Worm (Caenorhabditis elegans) whole organism, late embryonic: Measurements from ENCODE around the gene F36D3.8.

ENCODE experiments used
- C08G9.2 ChIP-seq: sonication (generic microtip); optimal IDR thresholded peaks from 2 replicates; lab custom pipeline; 2016; ENCODE audit warnings: mild to moderate bottlenecking, missing genetic modification characterization, moderate library complexity, missing compliant biosample characterization
- F13H6.1 ChIP-seq: sonication (generic microtip); optimal IDR thresholded peaks from 2 replicates; lab custom pipeline; 2016; ENCODE audit warnings: missing genetic modification characterization, missing compliant biosample characterization
- K02D7.2 ChIP-seq: sonication (generic microtip); optimal IDR thresholded peaks from 2 replicates; lab custom pipeline; 2017; ENCODE audit warnings: mild to moderate bottlenecking, missing genetic modification characterization, missing compliant biosample characterization
- ama-1 ChIP-seq: fragments of 150-350 bp; optimal IDR thresholded peaks from 2 replicates; lab custom pipeline; 2014
- ceh-14 ChIP-seq: sonication (generic microtip); optimal IDR thresholded peaks from 2 replicates; lab custom pipeline; 2016; ENCODE audit warnings: missing genotype, missing genetic modification characterization, missing compliant biosample characterization
- ceh-18 ChIP-seq: sonication (generic microtip); optimal IDR thresholded peaks from 2 replicates; lab custom pipeline; 2016; ENCODE audit warnings: missing genetic modification characterization, missing compliant biosample characterization
- ceh-2 ChIP-seq: sonication (generic microtip); optimal IDR thresholded peaks from 2 replicates; lab custom pipeline; 2016; ENCODE audit warnings: missing genotype, missing genetic modification characterization, missing compliant biosample characterization
- ceh-24 ChIP-seq: sonication (generic microtip); optimal IDR thresholded peaks from 2 replicates; lab custom pipeline; 2016; ENCODE audit warnings: mild to moderate bottlenecking, missing genetic modification characterization, missing compliant biosample characterization
- ceh-30 ChIP-seq: fragments of 150-350 bp; optimal IDR thresholded peaks from 2 replicates; lab custom pipeline; 2014; ENCODE audit warnings: missing biosample characterization, missing genetic modification characterization
- ceh-31 ChIP-seq: sonication (generic microtip); optimal IDR thresholded peaks from 2 replicates; lab custom pipeline; 2016; ENCODE audit warnings: missing genetic modification characterization, missing compliant biosample characterization
- ceh-34 ChIP-seq: sonication (generic microtip); optimal IDR thresholded peaks from 2 replicates; lab custom pipeline; 2016; ENCODE audit warnings: mild to moderate bottlenecking, missing genetic modification characterization, missing compliant biosample characterization
- ceh-45 ChIP-seq: fragments of 200-800 bp; sonication (Bioruptor generic); IDR thresholded peaks from 2 replicates; pipeline ENCODE4 v1.3.6; 2022; ENCODE audit warnings: missing genetic modification reagents, missing genetic modification characterization, missing compliant biosample characterization
- ceh-9 ChIP-seq: sonication (generic microtip); optimal IDR thresholded peaks from 2 replicates; lab custom pipeline; 2016; ENCODE audit warnings: mild to moderate bottlenecking, missing genetic modification characterization, inconsistent platforms, missing compliant biosample characterization
- dmd-4 ChIP-seq: sonication (generic microtip); optimal IDR thresholded peaks from 2 replicates; lab custom pipeline; 2016; ENCODE audit warnings: borderline replicate concordance, missing genetic modification characterization, missing compliant biosample characterization
- dve-1 ChIP-seq: sonication (generic microtip); optimal IDR thresholded peaks from 2 replicates; lab custom pipeline; 2017; ENCODE audit warnings: antibody characterized with exemption, mild to moderate bottlenecking, missing genetic modification characterization, missing compliant biosample characterization
- eyg-1 ChIP-seq: sonication (generic microtip); optimal IDR thresholded peaks from 2 replicates; lab custom pipeline; 2016; ENCODE audit warnings: missing genotype, missing genetic modification characterization, missing compliant biosample characterization
- fax-1 ChIP-seq: sonication (generic microtip); optimal IDR thresholded peaks from 2 replicates; lab custom pipeline; 2016; ENCODE audit warnings: missing genotype, missing genetic modification characterization, missing compliant biosample characterization
- fkh-6 ChIP-seq: sonication (generic microtip); optimal IDR thresholded peaks from 2 replicates; lab custom pipeline; 2016; ENCODE audit warnings: missing genetic modification characterization, missing compliant biosample characterization
- hlh-13 ChIP-seq: fragments of 200-800 bp; sonication (Bioruptor generic); optimal IDR thresholded peaks from 2 replicates; lab custom pipeline; 2018; ENCODE audit warnings: mild to moderate bottlenecking, missing genetic modification characterization, missing compliant biosample characterization
- hlh-30 ChIP-seq: sonication (generic microtip); optimal IDR thresholded peaks from 2 replicates; lab custom pipeline; 2017; ENCODE audit warnings: antibody characterized with exemption, missing genetic modification characterization, missing compliant biosample characterization; ENCODE audit not compliant: insufficient read depth
- hlh-6 ChIP-seq: sonication (generic microtip); optimal IDR thresholded peaks from 2 replicates; lab custom pipeline; 2016; ENCODE audit warnings: missing genotype, missing genetic modification characterization, missing compliant biosample characterization
- hlh-8 ChIP-seq: sonication (generic microtip); optimal IDR thresholded peaks from 2 replicates; lab custom pipeline; 2016; ENCODE audit warnings: missing genotype, missing genetic modification characterization, missing compliant biosample characterization
- lim-6 ChIP-seq: sonication (generic microtip); optimal IDR thresholded peaks from 2 replicates; lab custom pipeline; 2016; ENCODE audit warnings: missing genetic modification characterization, missing compliant biosample characterization
- lin-11 ChIP-seq: fragments of 200-800 bp; sonication (Bioruptor generic); optimal IDR thresholded peaks from 2 replicates; lab custom pipeline; 2018; ENCODE audit warnings: mild to moderate bottlenecking, missing genetic modification characterization, missing compliant biosample characterization
- mec-3 ChIP-seq: sonication (generic microtip); optimal IDR thresholded peaks from 2 replicates; lab custom pipeline; 2016; ENCODE audit warnings: borderline replicate concordance, missing genetic modification characterization, missing compliant biosample characterization
- nhr-11 ChIP-seq: fragments of 150-350 bp; optimal IDR thresholded peaks from 2 replicates; lab custom pipeline; 2014; ENCODE audit warnings: missing biosample characterization, missing genetic modification characterization
- nhr-232 ChIP-seq: sonication (generic microtip); optimal IDR thresholded peaks from 2 replicates; lab custom pipeline; 2016; ENCODE audit warnings: missing genetic modification characterization, missing compliant biosample characterization
- npax-4 ChIP-seq: sonication (generic microtip); optimal IDR thresholded peaks from 2 replicates; lab custom pipeline; 2016; ENCODE audit warnings: missing genetic modification characterization, missing compliant biosample characterization
- pros-1 ChIP-seq: fragments of 150-350 bp; optimal IDR thresholded peaks from 2 replicates; lab custom pipeline; 2014; ENCODE audit warnings: missing biosample characterization, missing genetic modification reagents, missing genetic modification characterization
- ref-2 ChIP-seq: sonication (generic microtip); optimal IDR thresholded peaks from 2 replicates; lab custom pipeline; 2016; ENCODE audit warnings: missing genetic modification characterization, missing compliant biosample characterization
- rnt-1 ChIP-seq: sonication (generic microtip); optimal IDR thresholded peaks from 2 replicates; lab custom pipeline; 2016; ENCODE audit warnings: missing genetic modification characterization, missing compliant biosample characterization
- sdc-2 ChIP-seq: sonication (generic microtip); optimal IDR thresholded peaks from 2 replicates; lab custom pipeline; 2016; ENCODE audit warnings: missing genotype, missing genetic modification characterization, missing compliant biosample characterization
- sox-2 ChIP-seq: fragments of 200-800 bp; sonication (Bioruptor generic); IDR thresholded peaks from 2 replicates; pipeline ENCODE4 v1.3.6; 2022; ENCODE audit warnings: missing genetic modification reagents, missing genetic modification characterization, missing compliant biosample characterization
- sox-4 ChIP-seq: sonication (generic microtip); optimal IDR thresholded peaks from 2 replicates; lab custom pipeline; 2017; ENCODE audit warnings: mild to moderate bottlenecking, missing genetic modification characterization, inconsistent platforms, missing compliant biosample characterization
- syd-9 ChIP-seq: sonication (generic microtip); optimal IDR thresholded peaks from 2 replicates; lab custom pipeline; 2016; ENCODE audit warnings: mild to moderate bottlenecking, missing genetic modification characterization, moderate library complexity, missing compliant biosample characterization
- tbx-7 ChIP-seq: sonication (generic microtip); optimal IDR thresholded peaks from 2 replicates; lab custom pipeline; 2016; ENCODE audit warnings: missing genotype, missing genetic modification characterization, missing compliant biosample characterization
- ttx-3 ChIP-seq: sonication (generic microtip); optimal IDR thresholded peaks from 2 replicates; lab custom pipeline; 2016; ENCODE audit warnings: missing genetic modification reagents, missing genetic modification characterization, missing compliant biosample characterization
- unc-42 ChIP-seq: sonication (generic microtip); optimal IDR thresholded peaks from 2 replicates; lab custom pipeline; 2016; ENCODE audit warnings: missing genotype, missing genetic modification characterization, missing compliant biosample characterization
- unc-86 ChIP-seq: sonication (generic microtip); optimal IDR thresholded peaks from 2 replicates; lab custom pipeline; 2016; ENCODE audit warnings: missing genetic modification characterization, missing compliant biosample characterization
- ztf-16 ChIP-seq: sonication (generic microtip); optimal IDR thresholded peaks from 2 replicates; lab custom pipeline; 2017; ENCODE audit warnings: missing genetic modification characterization, missing compliant biosample characterization

F36D3.8 gene

ce11 chrV:16552929-16553328 lies 26.0 kb downstream of the F36D3.8 start, which contains the start of gene Y32B12B.4 (continued):
- 0 out of 2 replicates have a peak, but pooled peaks have one; percentile 34 for TF ChIP-seq ceh-45 (GFP tag; lab: Robert Waterston, UW)
- TF ChIP-seq pros-1, result no peak
- TF ChIP-seq ceh-18 (tag; lab: Kevin White, UChicago), result peak; percentile 56
- no peak for TF ChIP-seq ceh-30 (tag; lab: Kevin White, UChicago)
- TF ChIP-seq unc-86 (tag; lab: Kevin White, UChicago), result peak; percentile 56
- TF ChIP-seq eyg-1 (tag; lab: Kevin White, UChicago), result no peak
- TF ChIP-seq hlh-13 (GFP tag; lab: Kevin White, UChicago), result peak; percentile 13
- peak; percentile 70 for TF ChIP-seq syd-9 (tag; lab: Kevin White, UChicago)
- no peak for TF ChIP-seq hlh-30 (tag; lab: Kevin White, UChicago)
- TF ChIP-seq C08G9.2 (tag; lab: Kevin White, UChicago), result peak; percentile 94
- peak; percentile 86 for TF ChIP-seq hlh-6 (tag; lab: Kevin White, UChicago)
- peak; percentile 97 for TF ChIP-seq ceh-2 (tag; lab: Kevin White, UChicago)
- peak; percentile 94 for TF ChIP-seq ref-2 (tag; lab: Kevin White, UChicago)
- peak; percentile 96 for TF ChIP-seq ceh-14 (tag; lab: Kevin White, UChicago)
- peak; percentile 93 for TF ChIP-seq mec-3
- peak; percentile 84 for TF ChIP-seq dmd-4 (tag; lab: Kevin White, UChicago)
- TF ChIP-seq ceh-24 (tag; lab: Kevin White, UChicago), result no peak
- TF ChIP-seq sox-2, result peak; percentile 21; the same call in 1 of the 2 replicates
- TF ChIP-seq K02D7.2 (tag; lab: Kevin White, UChicago), result peak; percentile 45
- TF ChIP-seq nhr-11 (tag; lab: Kevin White, UChicago), result no peak
- peak; percentile 87 for TF ChIP-seq lim-6 (tag; lab: Kevin White, UChicago)
- peak; percentile 14 for TF ChIP-seq sox-4
- TF ChIP-seq F13H6.1, result peak; percentile 91
- TF ChIP-seq ztf-16 (tag; lab: Kevin White, UChicago), result peak; percentile 60
- peak; percentile 94 for TF ChIP-seq fax-1 (tag; lab: Kevin White, UChicago)
- TF ChIP-seq lin-11, result peak; percentile 18

- TF ChIP-seq fkh-6 (tag; lab: Kevin White, UChicago) (no peak), ceh-31 (tag; lab: Kevin White, UChicago) (no peak), ama-1 (no peak), sdc-2 (tag; lab: Kevin White, UChicago) (no peak), hlh-8 (tag; lab: Kevin White, UChicago) (no peak), lim-6 (tag; lab: Kevin White, UChicago) (no peak), pros-1 (no peak), syd-9 (tag; lab: Kevin White, UChicago) (no peak), unc-42 (tag; lab: Kevin White, UChicago) (no peak), hlh-6 (tag; lab: Kevin White, UChicago) (no peak), dve-1 (tag; lab: Kevin White, UChicago) (no peak), ttx-3 (no peak), ceh-34 (tag; lab: Kevin White, UChicago) (no peak)
Observed at ce11 chrV:16565639-16566038, 38.7 kb downstream of the F36D3.8 start, which contains the start of gene sru-45. sru-45 (plus strand) TSS chrV:16565939.

- TF ChIP-seq tbx-7 (tag; lab: Kevin White, UChicago) (no peak), npax-4 (tag; lab: Kevin White, UChicago) (no peak), rnt-1 (no peak), ceh-9 (no peak), pros-1 (no peak), hlh-8 (tag; lab: Kevin White, UChicago) (no peak), syd-9 (tag; lab: Kevin White, UChicago) (no peak), mec-3 (no peak), nhr-232 (tag; lab: Kevin White, UChicago) (no peak), ceh-18 (tag; lab: Kevin White, UChicago) (no peak), lin-11 (no peak)
Observed at ce11 chrV:16568056-16568455, 41.1 kb downstream of the F36D3.8 start.
